Fruit fly (Drosophila melanogaster) whole organism, embryonic: Measurements from ENCODE around the gene Sema5c.

Experiments
- CG10209 ChIP-seq: fragments of 200-800 bp; sonication (Bioruptor generic); optimal IDR thresholded peaks from 3 replicates; lab custom pipeline; 2017; ENCODE audit warnings: missing biosample characterization, mild to moderate bottlenecking, missing genetic modification characterization, missing genetic modification reagents
- CG10565 ChIP-seq: fragments of 200-800 bp; sonication (Bioruptor generic); optimal IDR thresholded peaks from 3 replicates; lab custom pipeline; 2016; ENCODE audit warnings: missing biosample characterization, mild to moderate bottlenecking, missing genetic modification characterization
- CG10959 ChIP-seq: fragments of 200-800 bp; sonication (Bioruptor generic); IDR thresholded peaks from 2 replicates; pipeline ENCODE4 v1.3.6; 2022; ENCODE audit warnings: missing biosample characterization, missing genetic modification characterization
- CG11723 ChIP-seq: fragments of 200-800 bp; sonication (Bioruptor generic); optimal IDR thresholded peaks from 2 replicates; lab custom pipeline; 2017; ENCODE audit warnings: missing biosample characterization, mild to moderate bottlenecking, missing genetic modification characterization
- CG12219 ChIP-seq: fragments of 200-800 bp; sonication (Bioruptor generic); optimal IDR thresholded peaks from 3 replicates; lab custom pipeline; 2018; ENCODE audit warnings: missing biosample characterization, mild to moderate bottlenecking, missing genetic modification characterization
- CG12391 ChIP-seq: fragments of 200-800 bp; sonication (Bioruptor generic); optimal IDR thresholded peaks from 3 replicates; lab custom pipeline; 2018; ENCODE audit warnings: missing biosample characterization, mild to moderate bottlenecking, missing genetic modification characterization, moderate library complexity
- CG13123 ChIP-seq: fragments of 200-800 bp; sonication (Bioruptor generic); optimal IDR thresholded peaks from 2 replicates; lab custom pipeline; 2016; ENCODE audit warnings: missing biosample characterization, missing genetic modification characterization
- CG13775 ChIP-seq: fragments of 200-800 bp; sonication (Bioruptor generic); optimal IDR thresholded peaks from 3 replicates; lab custom pipeline; 2017; ENCODE audit warnings: missing biosample characterization, mild to moderate bottlenecking, missing genetic modification characterization
- CG13894 ChIP-seq: fragments of 200-800 bp; sonication (Bioruptor generic); optimal IDR thresholded peaks from 3 replicates; lab custom pipeline; 2018; ENCODE audit warnings: missing biosample characterization, mild to moderate bottlenecking, missing genetic modification characterization, moderate library complexity
- CG14014 ChIP-seq: fragments of 200-800 bp; sonication (Bioruptor generic); IDR thresholded peaks from 2 replicates; pipeline ENCODE4 v1.3.6; 2022; ENCODE audit warnings: missing biosample characterization, missing genetic modification characterization
- CG15269 ChIP-seq: fragments of 200-800 bp; sonication (Bioruptor generic); optimal IDR thresholded peaks from 2 replicates; lab custom pipeline; 2018; ENCODE audit warnings: missing biosample characterization, mild to moderate bottlenecking, missing genetic modification characterization, moderate library complexity
- CG1603 ChIP-seq: fragments of 200-800 bp; sonication (Bioruptor generic); optimal IDR thresholded peaks from 2 replicates; lab custom pipeline; 2019; ENCODE audit warnings: missing biosample characterization, mild to moderate bottlenecking, missing genetic modification characterization, moderate library complexity
- CG18599 ChIP-seq: fragments of 200-800 bp; sonication (Bioruptor generic); optimal IDR thresholded peaks from 3 replicates; lab custom pipeline; 2017; ENCODE audit warnings: missing biosample characterization, missing genetic modification characterization, mild to moderate bottlenecking, moderate library complexity, missing genetic modification reagents
- CG2712 ChIP-seq: fragments of 200-800 bp; optimal IDR thresholded peaks from 3 replicates; lab custom pipeline; 2019; ENCODE audit warnings: missing biosample characterization, mild to moderate bottlenecking, missing genetic modification characterization, moderate library complexity
- CG31224 ChIP-seq: fragments of 200-800 bp; sonication (Bioruptor generic); IDR thresholded peaks from 2 replicates; pipeline ENCODE4 v1.3.6; 2022; ENCODE audit warnings: missing biosample characterization, missing genetic modification characterization
- CG33557 ChIP-seq: fragments of 200-800 bp; sonication (Bioruptor generic); optimal IDR thresholded peaks from 2 replicates; lab custom pipeline; 2019; ENCODE audit warnings: missing biosample characterization, mild to moderate bottlenecking, missing genetic modification characterization, moderate library complexity
- CG4854 ChIP-seq: fragments of 200-800 bp; sonication (Bioruptor generic); optimal IDR thresholded peaks from 2 replicates; lab custom pipeline; 2016; ENCODE audit warnings: missing biosample characterization, missing genetic modification characterization, inconsistent platforms
- CG6689 ChIP-seq: fragments of 200-800 bp; sonication (Bioruptor generic); IDR thresholded peaks from 2 replicates; pipeline ENCODE4 v1.3.6; 2022; ENCODE audit warnings: missing biosample characterization, missing genetic modification characterization
- CG7963 ChIP-seq: fragments of 200-800 bp; sonication (Bioruptor generic); IDR thresholded peaks from 3 replicates; pipeline ENCODE4 v1.3.6; 2022; ENCODE audit warnings: missing biosample characterization, missing genetic modification characterization; ENCODE audit not compliant: partially characterized antibody
- CG8089 ChIP-seq: fragments of 200-800 bp; sonication (Bioruptor generic); optimal IDR thresholded peaks from 3 replicates; lab custom pipeline; 2016; ENCODE audit warnings: missing biosample characterization, missing genetic modification characterization
- CG8944 ChIP-seq: fragments of 200-800 bp; sonication (Bioruptor generic); optimal IDR thresholded peaks from 3 replicates; lab custom pipeline; 2016; ENCODE audit warnings: missing biosample characterization, missing genetic modification characterization
- CG9609 ChIP-seq: fragments of 200-800 bp; sonication (Bioruptor generic); optimal IDR thresholded peaks from 3 replicates; lab custom pipeline; 2016; ENCODE audit warnings: missing biosample characterization, missing genetic modification characterization
- Dp ChIP-seq: fragments of 200-800 bp; sonication (Bioruptor generic); optimal IDR thresholded peaks from 2 replicates; lab custom pipeline; 2018; ENCODE audit warnings: missing biosample characterization, mild to moderate bottlenecking, missing genetic modification characterization, moderate library complexity
- E2f1 ChIP-seq: fragments of 200-800 bp; sonication (Bioruptor generic); IDR thresholded peaks from 2 replicates; pipeline ENCODE4 v1.3.6; 2022; ENCODE audit warnings: missing biosample characterization, missing genetic modification characterization
- Ets65A ChIP-seq: fragments of 200-800 bp; sonication (Bioruptor generic); peaks from one replicate; lab custom pipeline; 2016; ENCODE audit warnings: missing biosample characterization, missing genetic modification characterization
- HLH3B ChIP-seq: fragments of 200-800 bp; sonication (Bioruptor generic); IDR thresholded peaks from 2 replicates; pipeline ENCODE4 v1.3.6; 2022; ENCODE audit warnings: missing biosample characterization, missing genetic modification characterization
- Hmx ChIP-seq: fragments of 200-800 bp; sonication (Bioruptor generic); optimal IDR thresholded peaks from 2 replicates; lab custom pipeline; 2016; ENCODE audit warnings: missing biosample characterization, missing genetic modification characterization
- Hr78 ChIP-seq, 2 experiments: fragments of 200-800 bp in 1 of 2; fragments of >200 bp in 1 of 2; sonication (Bioruptor generic) in 1 of 2; optimal IDR thresholded peaks; 2 replicates each; lab custom pipeline; 2017 to 2019; ENCODE audit warnings: missing biosample characterization in 2 of 2, missing genetic modification characterization in 2 of 2, mild to moderate bottlenecking in 1 of 2, moderate library complexity in 1 of 2
- Max ChIP-seq: fragments of 200-800 bp; sonication (Bioruptor generic); optimal IDR thresholded peaks from 2 replicates; lab custom pipeline; 2016; ENCODE audit warnings: missing biosample characterization, mild to moderate bottlenecking, missing genetic modification characterization
- Med ChIP-seq: fragments of 200-800 bp; sonication (Bioruptor generic); peaks from one replicate; lab custom pipeline; 2016; ENCODE audit warnings: missing biosample characterization, missing genetic modification characterization, mild to moderate bottlenecking, inconsistent platforms, moderate library complexity
- NC2β ChIP-seq: fragments of 200-800 bp; sonication (Bioruptor generic); optimal IDR thresholded peaks from 2 replicates; lab custom pipeline; 2016; ENCODE audit warnings: missing biosample characterization, missing genetic modification characterization
- Nf-YA ChIP-seq: fragments of 200-800 bp; sonication (Bioruptor generic); IDR thresholded peaks from 2 replicates; pipeline ENCODE4 v1.3.6; 2022; ENCODE audit warnings: missing biosample characterization, missing genetic modification characterization
- Six4 ChIP-seq: fragments of 200-800 bp; sonication (Bioruptor generic); optimal IDR thresholded peaks from 2 replicates; lab custom pipeline; 2016; ENCODE audit warnings: missing biosample characterization, missing genetic modification characterization
- Trl ChIP-seq, 3 experiments: fragments of >200 bp in 2 of 3; fragments of 200-800 bp in 1 of 3; sonication (Bioruptor generic) in 1 of 3; optimal IDR thresholded peaks; 2 replicates in 1 of 3; 3 replicates in 2 of 3; lab custom pipeline; 2016 to 2017; ENCODE audit warnings: missing biosample characterization in 1 of 3, missing genetic modification characterization in 1 of 3
- abd-A ChIP-seq: fragments of 200-800 bp; sonication (Bioruptor generic); optimal IDR thresholded peaks from 3 replicates; lab custom pipeline; 2019; ENCODE audit warnings: missing biosample characterization, mild to moderate bottlenecking, missing genetic modification characterization, moderate library complexity
- ara ChIP-seq: fragments of 200-800 bp; sonication (Bioruptor generic); IDR thresholded peaks from 2 replicates; pipeline ENCODE4 v1.3.6; 2022; ENCODE audit warnings: missing biosample characterization, missing genetic modification characterization
- bab2 ChIP-seq: fragments of 200-800 bp; sonication (Bioruptor generic); optimal IDR thresholded peaks from 2 replicates; lab custom pipeline; 2016; ENCODE audit warnings: missing biosample characterization, missing genetic modification characterization
- crol ChIP-seq: fragments of 200-800 bp; sonication (Bioruptor generic); IDR thresholded peaks from 2 replicates; pipeline ENCODE4 v1.3.6; 2022; ENCODE audit warnings: missing biosample characterization, missing genetic modification characterization
- dmrt99B ChIP-seq: fragments of 200-800 bp; sonication (Bioruptor generic); optimal IDR thresholded peaks from 2 replicates; lab custom pipeline; 2018; ENCODE audit warnings: missing biosample characterization, mild to moderate bottlenecking, missing genetic modification characterization, moderate library complexity
- dpn ChIP-seq, 2 experiments: fragments of 200-800 bp; sonication (Bioruptor generic); optimal IDR thresholded peaks; 3 replicates each; lab custom pipeline; 2016; ENCODE audit warnings: missing biosample characterization in 2 of 2, missing genetic modification characterization in 2 of 2
- emc ChIP-seq: fragments of 200-800 bp; sonication (Bioruptor generic); optimal IDR thresholded peaks from 2 replicates; lab custom pipeline; 2016; ENCODE audit warnings: missing biosample characterization, missing genetic modification characterization
- exex ChIP-seq: fragments of 200-800 bp; sonication (Bioruptor generic); optimal IDR thresholded peaks from 4 replicates; lab custom pipeline; 2018; ENCODE audit warnings: missing biosample characterization, mild to moderate bottlenecking, missing genetic modification characterization, moderate library complexity
- fd96Cb ChIP-seq: fragments of 200-800 bp; sonication (Bioruptor generic); optimal IDR thresholded peaks from 2 replicates; lab custom pipeline; 2018; ENCODE audit warnings: missing biosample characterization, mild to moderate bottlenecking, missing genetic modification characterization, moderate library complexity
- kah ChIP-seq: fragments of 200-800 bp; sonication (Bioruptor generic); optimal IDR thresholded peaks from 2 replicates; lab custom pipeline; 2018; ENCODE audit warnings: missing biosample characterization, mild to moderate bottlenecking, missing genetic modification characterization
- lbe ChIP-seq: fragments of 200-800 bp; sonication (Bioruptor generic); optimal IDR thresholded peaks from 2 replicates; lab custom pipeline; 2016; ENCODE audit warnings: missing biosample characterization, mild to moderate bottlenecking, missing genetic modification characterization
- phol ChIP-seq: fragments of 200-800 bp; sonication (Bioruptor generic); optimal IDR thresholded peaks from 3 replicates; lab custom pipeline; 2018; ENCODE audit warnings: missing biosample characterization, mild to moderate bottlenecking, missing genetic modification characterization, moderate library complexity
- pum ChIP-seq: fragments of 200-800 bp; sonication (Bioruptor generic); optimal IDR thresholded peaks from 2 replicates; lab custom pipeline; 2016; ENCODE audit warnings: missing biosample characterization, missing genetic modification characterization
- row ChIP-seq: fragments of 200-800 bp; sonication (Bioruptor generic); IDR thresholded peaks from 3 replicates; pipeline ENCODE4 v1.3.6; 2022; ENCODE audit warnings: missing biosample characterization, missing genetic modification characterization
- sim ChIP-seq: fragments of 200-800 bp; sonication (Bioruptor generic); IDR thresholded peaks from 2 replicates; pipeline ENCODE4 v1.3.6; 2022; ENCODE audit warnings: missing biosample characterization, missing genetic modification characterization
- trem ChIP-seq: fragments of 200-800 bp; optimal IDR thresholded peaks from 3 replicates; lab custom pipeline; 2019; ENCODE audit warnings: missing biosample characterization, mild to moderate bottlenecking, missing genetic modification characterization, moderate library complexity

Sema5c gene

DNA sequence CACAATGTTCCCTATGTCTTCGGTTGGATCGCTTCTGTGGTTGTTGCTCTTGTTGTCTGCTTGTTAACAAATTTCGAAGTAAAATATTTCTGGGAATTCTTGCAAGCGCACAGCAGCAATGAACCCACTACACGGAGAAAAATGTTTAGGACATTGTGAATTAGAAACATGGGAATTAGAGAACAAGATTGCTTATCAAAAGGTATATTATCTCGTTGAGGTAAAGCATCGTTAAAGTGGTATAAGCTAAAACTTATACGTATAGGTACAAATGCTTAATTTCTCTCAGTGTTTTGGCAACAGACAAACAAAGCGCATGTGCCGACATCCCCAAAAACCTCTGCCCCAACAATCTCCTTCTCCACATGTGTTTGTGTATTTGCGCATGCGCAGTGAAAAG, 27.9 kb downstream of the Sema5c start (continued):
- TF ChIP-seq kah (GFP tag; lab: Kevin White, UChicago): peak; percentile 4
- TF ChIP-seq CG13123 (GFP tag; lab: Kevin White, UChicago): no peak
- no peak for TF ChIP-seq CG9609 (GFP tag; lab: Kevin White, UChicago)
- peak; percentile 35 for TF ChIP-seq CG15269
- TF ChIP-seq E2f1 (GFP tag; lab: Robert Waterston, UW): no peak
- TF ChIP-seq exex (tag; lab: Kevin White, UChicago): no peak
- no peak for TF ChIP-seq CG33557 (GFP tag; lab: Kevin White, UChicago)
- TF ChIP-seq phol: peak; percentile 73
- TF ChIP-seq dpn (GFP tag; optimal IDR thresholded peaks at IDR 0.05; lab: Kevin White, UChicago): peak in 1 of 2 experiments; percentile 35
- peak; percentile 14 for TF ChIP-seq CG13775 (GFP tag; lab: Kevin White, UChicago)
- peak; percentile 26 for TF ChIP-seq trem (tag; lab: Kevin White, UChicago)
- TF ChIP-seq row (GFP tag; lab: Robert Waterston, UW): peak; percentile 40; the same call in 1 of the 3 replicates
- no peak for TF ChIP-seq CG31224 (GFP tag; lab: Robert Waterston, UW)
- TF ChIP-seq CG10565 (GFP tag; lab: Kevin White, UChicago): no peak
- TF ChIP-seq CG12219 (GFP tag; lab: Kevin White, UChicago): peak; percentile 4
- TF ChIP-seq crol (GFP tag; lab: Robert Waterston, UW): 0 out of 2 replicates have a peak, but pooled peaks have one; percentile 15
- TF ChIP-seq abd-A (tag; lab: Kevin White, UChicago): no peak
- peak; percentile 36 for TF ChIP-seq Six4 (GFP tag; lab: Kevin White, UChicago)
- TF ChIP-seq CG8944 (GFP tag; lab: Kevin White, UChicago): peak; percentile 5
- no peak for TF ChIP-seq CG11723 (GFP tag; lab: Kevin White, UChicago)
- TF ChIP-seq dmrt99B (tag; lab: Kevin White, UChicago): peak; percentile 50
- TF ChIP-seq ara: peak; percentile 72
- TF ChIP-seq CG10209 (GFP tag; lab: Kevin White, UChicago): no peak
- peak; percentile 89 for TF ChIP-seq Ets65A (GFP tag; lab: Kevin White, UChicago)
- no peak for TF ChIP-seq CG7963 (GFP tag; lab: Robert Waterston, UW)
- TF ChIP-seq fd96Cb: peak; percentile 77
- no peak for TF ChIP-seq Dp
- peak; percentile 69 for TF ChIP-seq CG10959
- TF ChIP-seq CG6689: peak; percentile 40; the same call in 1 of the 2 replicates
- peak; percentile 45 for TF ChIP-seq pum (GFP tag; lab: Kevin White, UChicago)
- TF ChIP-seq lbe (GFP tag; lab: Kevin White, UChicago): peak; percentile 90
- TF ChIP-seq CG12391 (tag; lab: Kevin White, UChicago): peak; percentile 22
- no peak for TF ChIP-seq Hmx
- no peak for TF ChIP-seq CG13894 (tag; lab: Kevin White, UChicago)
- peak; percentile 26 for TF ChIP-seq bab2 (GFP tag; lab: Kevin White, UChicago)
- TF ChIP-seq Max: peak; percentile 58
- TF ChIP-seq CG14014 (GFP tag; lab: Robert Waterston, UW): no peak
- peak; percentile 78 for TF ChIP-seq CG1603 (tag; lab: Kevin White, UChicago)
- no peak for TF ChIP-seq CG4854 (GFP tag; lab: Kevin White, UChicago)
- TF ChIP-seq CG8089 (GFP tag; lab: Kevin White, UChicago): peak; percentile 30
- no peak for TF ChIP-seq sim (GFP tag; lab: Robert Waterston, UW)
- TF ChIP-seq emc: no peak
- TF ChIP-seq NC2β (GFP tag; lab: Kevin White, UChicago): no peak
- TF ChIP-seq HLH3B (GFP tag; lab: Robert Waterston, UW): no peak
- TF ChIP-seq CG2712 (tag; lab: Kevin White, UChicago): peak; percentile 67
- peak; percentile 31 for TF ChIP-seq CG18599
- TF ChIP-seq Nf-YA: peak; percentile 51; the same call in 1 of the 2 replicates
- peak in 1 of 2 experiments; percentile 24 for TF ChIP-seq Hr78 (GFP tag; optimal IDR thresholded peaks at IDR 0.05; lab: Kevin White, UChicago)
- peak; percentile 86 for TF ChIP-seq Med (GFP tag; lab: Kevin White, UChicago)
- TF ChIP-seq Trl (optimal IDR thresholded peaks at IDR 0.05; lab: Kevin White, UChicago): no peak
- TF ChIP-seq Trl (GFP tag; optimal IDR thresholded peaks at IDR 0.05; lab: Kevin White, UChicago): peak; percentile 53
